Fruit fly (Drosophila melanogaster) whole organism, wandering third instar larva: ENCODE measurements around the gene CG14445.
A peak's percentile ranks its signal among the peaks of the same experiment; 100 is the strongest.

Experiments
- Abd-B ChIP-seq: fragments of >200 bp; optimal IDR thresholded peaks from 2 replicates; lab custom pipeline; 2017; ENCODE audit warnings: missing biosample characterization, missing genetic modification characterization
- CG32264 ChIP-seq: fragments of 200-800 bp; sonication (Bioruptor generic); optimal IDR thresholded peaks from 2 replicates; lab custom pipeline; 2016; ENCODE audit warnings: missing biosample characterization, missing genetic modification characterization
- CG9705 ChIP-seq: fragments of 200-800 bp; sonication (Bioruptor generic); optimal IDR thresholded peaks from 2 replicates; lab custom pipeline; 2018; ENCODE audit warnings: missing biosample characterization, mild to moderate bottlenecking, missing genetic modification characterization
- CrebA ChIP-seq: fragments of 200-800 bp; sonication (Bioruptor generic); optimal IDR thresholded peaks from 2 replicates; lab custom pipeline; 2016; ENCODE audit warnings: missing biosample characterization, mild to moderate bottlenecking, missing genetic modification characterization, borderline replicate concordance
- Dif ChIP-seq: fragments of 200-275, 200-300 bp; sonication (Bioruptor generic); optimal IDR thresholded peaks from 2 replicates; lab custom pipeline; 2018; ENCODE audit warnings: missing biosample characterization, missing genetic modification characterization; ENCODE audit not compliant: partially characterized antibody
- GATAd ChIP-seq: sonication (Bioruptor generic); optimal IDR thresholded peaks from 2 replicates; lab custom pipeline; 2016; ENCODE audit warnings: missing biosample characterization, missing genetic modification characterization
- HLH106 ChIP-seq: fragments of 200-800 bp; optimal IDR thresholded peaks from 3 replicates; lab custom pipeline; 2019; ENCODE audit warnings: missing biosample characterization, mild to moderate bottlenecking, missing genetic modification characterization, moderate library complexity
- Hnf4 ChIP-seq: fragments of 200-800 bp; sonication (Bioruptor generic); optimal IDR thresholded peaks from 2 replicates; lab custom pipeline; 2016; ENCODE audit warnings: missing biosample characterization, mild to moderate bottlenecking, missing genetic modification characterization
- Hr83 ChIP-seq: fragments of 200-300 bp; sonication (Bioruptor generic); optimal IDR thresholded peaks from 2 replicates; lab custom pipeline; 2016; ENCODE audit warnings: missing biosample characterization, mild to moderate bottlenecking, missing genetic modification characterization, moderate library complexity; ENCODE audit not compliant: poor library complexity, severe bottlenecking
- Jra ChIP-seq: sonication (Bioruptor generic); optimal IDR thresholded peaks from 2 replicates; lab custom pipeline; 2016; ENCODE audit warnings: missing biosample characterization, missing genetic modification characterization
- N ChIP-seq: fragments of >200 bp; optimal IDR thresholded peaks from 2 replicates; lab custom pipeline; 2018; ENCODE audit warnings: missing biosample characterization, missing external identifiers, missing genetic modification characterization
- OdsH ChIP-seq: fragments of 200-800 bp; sonication (Bioruptor generic); optimal IDR thresholded peaks from 2 replicates; lab custom pipeline; 2016; ENCODE audit warnings: missing biosample characterization, mild to moderate bottlenecking, missing genetic modification characterization
- Vsx2 ChIP-seq: fragments of 200-300, 225-300 bp; sonication (Bioruptor generic); optimal IDR thresholded peaks from 2 replicates; lab custom pipeline; 2018; ENCODE audit warnings: missing biosample characterization, missing genetic modification characterization; ENCODE audit not compliant: partially characterized antibody
- br ChIP-seq: fragments of 200-800 bp; sonication (Bioruptor generic); optimal IDR thresholded peaks from 2 replicates; lab custom pipeline; 2016; ENCODE audit warnings: missing biosample characterization, missing genetic modification characterization
- brk ChIP-seq: fragments of 200-800 bp; sonication (Bioruptor generic); optimal IDR thresholded peaks from 2 replicates; lab custom pipeline; 2016; ENCODE audit warnings: missing biosample characterization, mild to moderate bottlenecking, missing genetic modification characterization
- dl ChIP-seq, 2 experiments: fragments of 175-275, 200-275 bp in 1 of 2; fragments of 200-275 bp in 1 of 2; sonication (Bioruptor generic); optimal IDR thresholded peaks; lab custom pipeline; 2018; ENCODE audit warnings: mild to moderate bottlenecking in 2 of 2, missing biosample characterization in 2 of 2, missing genetic modification characterization in 2 of 2, moderate library complexity in 2 of 2; ENCODE audit not compliant: partially characterized antibody in 2 of 2, insufficient read depth in 1 of 2
- dmrt93B ChIP-seq: fragments of 200-800 bp; sonication (Bioruptor generic); optimal IDR thresholded peaks from 2 replicates; lab custom pipeline; 2018; ENCODE audit warnings: missing biosample characterization, mild to moderate bottlenecking, missing genetic modification characterization
- dsf ChIP-seq: sonication (Bioruptor generic); optimal IDR thresholded peaks from 2 replicates; lab custom pipeline; 2016; ENCODE audit warnings: missing biosample characterization, missing genetic modification characterization, borderline replicate concordance
- foxo ChIP-seq, 2 experiments: fragments of 200-800 bp; sonication (Bioruptor generic); optimal IDR thresholded peaks; 2 replicates in 1 of 2; 3 replicates in 1 of 2; lab custom pipeline; 2016 to 2017; ENCODE audit warnings: missing biosample characterization in 2 of 2, missing genetic modification characterization in 2 of 2
- fru ChIP-seq: fragments of 200-800 bp; sonication (Bioruptor generic); optimal IDR thresholded peaks from 3 replicates; lab custom pipeline; 2016; ENCODE audit warnings: missing biosample characterization, mild to moderate bottlenecking, missing genetic modification characterization
- psq ChIP-seq: fragments of 200-800 bp; sonication (Bioruptor generic); optimal IDR thresholded peaks from 3 replicates; lab custom pipeline; 2017; ENCODE audit warnings: missing biosample characterization, mild to moderate bottlenecking, missing genetic modification characterization, moderate library complexity
- sage ChIP-seq: fragments of 200-800 bp; sonication (Bioruptor generic); optimal IDR thresholded peaks from 2 replicates; lab custom pipeline; 2016; ENCODE audit warnings: missing biosample characterization, mild to moderate bottlenecking, missing genetic modification characterization
- sv ChIP-seq: fragments of 200-800 bp; sonication (Bioruptor generic); optimal IDR thresholded peaks from 3 replicates; lab custom pipeline; 2016; ENCODE audit warnings: missing biosample characterization, missing genetic modification characterization
- tai ChIP-seq: sonication (Bioruptor generic); optimal IDR thresholded peaks from 2 replicates; lab custom pipeline; 2016; ENCODE audit warnings: missing biosample characterization, missing genetic modification characterization
- usp ChIP-seq: fragments of >200 bp; optimal IDR thresholded peaks from 2 replicates; lab custom pipeline; 2017; ENCODE audit warnings: missing biosample characterization, missing genetic modification characterization
- woc ChIP-seq: sonication (Bioruptor generic); optimal IDR thresholded peaks from 2 replicates; lab custom pipeline; 2016; ENCODE audit warnings: missing biosample characterization, mild to moderate bottlenecking, missing genetic modification characterization

CG14445 gene

dm6 chrX:6224225-6225190, 12.6 kb upstream of the CG14445 start, which contains the start of gene sqh (continued):
- TF ChIP-seq usp (GFP tag; lab: Kevin White, UChicago), result no peak
- peak; percentile 66 for TF ChIP-seq Hr83 (GFP tag; lab: Kevin White, UChicago)
- TF ChIP-seq brk (GFP tag; lab: Kevin White, UChicago), result peak; percentile 84
- TF ChIP-seq foxo (GFP tag; optimal IDR thresholded peaks at IDR 0.05; lab: Kevin White, UChicago), result peak in 1 of 2 experiments; percentile 91
- no peak for TF ChIP-seq dsf (GFP tag; lab: Kevin White, UChicago)
- TF ChIP-seq, all 38 proteins: peak for 25

dm6 chrX:6225472-6226049, 11.6 kb upstream of the CG14445 start, which contains the start of gene dtn:
TSS of gene dtn (plus strand) at chrX:6225647.
- TF ChIP-seq N (GFP tag; lab: Kevin White, UChicago) (peak; percentile 70), Dif (GFP tag; lab: Kevin White, UChicago) (no peak), tai (GFP tag; lab: Kevin White, UChicago) (no peak)

DNA sequence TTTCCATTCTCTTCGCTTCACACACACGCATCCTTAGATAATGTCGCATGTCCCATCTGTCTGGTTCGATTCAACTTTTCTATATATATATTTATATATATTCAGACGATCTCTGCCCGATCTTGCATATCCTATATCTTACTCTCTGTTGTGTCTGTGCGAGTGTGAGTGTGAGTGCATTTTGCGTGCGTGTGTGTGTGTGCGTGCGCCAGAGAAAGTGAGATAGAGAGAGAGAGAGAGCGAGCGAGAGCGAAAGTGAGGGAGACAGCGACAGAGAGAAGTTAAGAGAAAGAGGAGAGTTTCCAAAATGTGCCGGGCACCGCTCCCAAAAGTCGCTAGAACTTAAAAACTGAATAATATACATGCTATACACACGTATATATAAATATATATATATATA, 5.4 kb upstream of the CG14445 start:
- no peak for TF ChIP-seq foxo (GFP tag; optimal IDR thresholded peaks at IDR 0.05; lab: Kevin White, UChicago)
- TF ChIP-seq OdsH (GFP tag; lab: Kevin White, UChicago), result no peak
- TF ChIP-seq Vsx2 (GFP tag; lab: Kevin White, UChicago), result no peak
- TF ChIP-seq fru, result no peak
- TF ChIP-seq N (GFP tag; lab: Kevin White, UChicago), result no peak

DNA sequence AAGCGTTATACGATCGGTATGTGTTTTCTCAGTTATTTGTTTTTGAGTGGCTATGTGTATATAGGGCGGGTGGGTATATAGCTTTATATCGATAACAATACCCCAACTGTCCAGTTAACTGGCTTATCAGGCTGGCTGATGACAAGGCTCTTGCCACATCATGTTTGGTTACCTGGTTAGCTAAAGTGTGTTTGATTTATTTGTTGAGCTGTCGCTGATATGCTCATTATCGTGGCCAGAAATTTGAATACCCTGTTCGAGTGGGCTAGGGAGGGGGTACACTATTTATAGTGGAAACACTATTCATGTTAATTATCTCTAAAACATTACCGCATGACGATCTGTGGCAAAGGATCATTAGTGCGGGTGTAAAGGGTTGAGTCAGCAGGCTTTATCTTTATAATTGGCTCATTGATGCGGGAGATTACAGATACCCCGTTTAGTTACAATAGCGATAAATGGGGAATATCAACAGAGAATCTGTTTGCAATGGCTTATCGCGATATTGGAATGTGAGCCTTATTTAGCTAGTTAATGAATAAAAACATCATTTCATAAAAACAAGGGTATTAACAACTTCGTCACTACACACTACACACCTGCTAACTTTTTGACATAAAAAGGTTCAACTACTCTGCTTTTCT, 15.9 kb downstream of the CG14445 start:
- TF ChIP-seq br (GFP tag; lab: Kevin White, UChicago), result no peak
- no peak for TF ChIP-seq foxo (GFP tag; optimal IDR thresholded peaks at IDR 0.05; lab: Kevin White, UChicago)
- TF ChIP-seq psq (GFP tag; lab: Kevin White, UChicago), result no peak
- no peak for TF ChIP-seq N (GFP tag; lab: Kevin White, UChicago)
- TF ChIP-seq Jra (GFP tag; lab: Kevin White, UChicago), result no peak
- TF ChIP-seq Vsx2 (GFP tag; lab: Kevin White, UChicago), result no peak
- no peak for TF ChIP-seq sv (GFP tag; lab: Kevin White, UChicago)
- TF ChIP-seq dl (GFP tag; optimal IDR thresholded peaks at IDR 0.05; lab: Kevin White, UChicago; ENCODE audit: insufficient read depth in 1 of 2, partially characterized antibody in 2 of 2), result no peak
- no peak for TF ChIP-seq CG9705
- no peak for TF ChIP-seq CrebA (GFP tag; lab: Kevin White, UChicago)
- no peak for TF ChIP-seq GATAd (GFP tag; lab: Kevin White, UChicago)

DNA sequence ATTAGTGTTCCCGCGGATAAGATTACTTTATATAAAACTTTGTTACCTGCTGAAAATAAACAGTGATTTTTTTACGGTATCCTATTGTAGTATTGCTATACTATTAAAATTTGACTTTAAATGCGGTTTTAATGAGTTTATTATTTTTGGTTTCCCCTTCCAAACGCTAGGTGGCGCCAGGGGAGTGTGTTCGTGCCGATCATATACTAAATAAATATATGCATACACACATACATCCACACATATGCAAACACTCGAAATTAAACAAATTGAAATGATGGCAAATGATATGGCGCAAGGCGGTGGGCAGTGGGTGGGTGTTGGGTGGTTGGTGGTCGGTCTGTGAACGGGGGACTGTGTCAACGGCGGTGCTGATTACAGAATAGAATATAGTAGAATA, 16.6 kb downstream of the CG14445 start:
- no peak for TF ChIP-seq OdsH (GFP tag; lab: Kevin White, UChicago)
- TF ChIP-seq br (GFP tag; lab: Kevin White, UChicago), result no peak
- no peak for TF ChIP-seq Vsx2 (GFP tag; lab: Kevin White, UChicago)
- TF ChIP-seq sage (GFP tag; lab: Kevin White, UChicago), result no peak

DNA sequence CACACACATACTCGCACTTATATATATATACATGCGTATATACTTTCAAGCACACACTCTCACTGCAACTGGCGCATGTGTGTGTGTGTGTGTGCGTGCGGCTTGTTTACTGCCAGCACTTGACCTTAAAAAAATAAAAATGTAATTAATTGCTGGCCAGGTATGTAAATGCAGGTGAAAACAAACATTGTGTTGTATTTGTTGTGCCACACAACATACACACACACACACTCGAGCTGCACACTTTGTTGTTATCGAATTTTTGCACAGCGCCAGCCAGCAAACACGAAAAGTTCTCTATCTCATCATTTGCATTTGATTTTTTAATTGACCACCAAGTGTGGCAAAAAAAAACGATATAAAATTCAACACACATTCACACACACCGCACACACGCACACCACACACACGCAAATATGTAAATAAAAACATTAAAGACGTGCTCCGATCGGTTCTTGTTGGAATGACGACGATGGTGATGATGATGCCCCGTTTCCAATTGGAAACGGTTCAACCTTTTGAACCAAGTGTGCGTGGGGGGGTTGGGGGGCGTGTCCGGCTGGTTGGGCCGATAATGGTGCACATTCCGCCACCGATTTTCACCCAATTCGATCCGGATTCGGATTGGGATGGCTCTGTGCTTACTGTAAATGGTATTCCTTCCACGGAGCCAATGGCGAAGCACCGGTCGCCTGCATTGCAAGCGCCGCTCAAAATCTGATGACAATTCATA, 17.7 kb downstream of the CG14445 start:
- TF ChIP-seq psq (GFP tag; lab: Kevin White, UChicago), result no peak
- TF ChIP-seq tai (GFP tag; lab: Kevin White, UChicago), result no peak
- TF ChIP-seq CG32264 (GFP tag; lab: Kevin White, UChicago), result no peak
- TF ChIP-seq dmrt93B, result no peak
- TF ChIP-seq fru, result no peak
- no peak for TF ChIP-seq woc (GFP tag; lab: Kevin White, UChicago)
- TF ChIP-seq HLH106 (tag; lab: Kevin White, UChicago), result no peak
- TF ChIP-seq dl (GFP tag; optimal IDR thresholded peaks at IDR 0.05; lab: Kevin White, UChicago; ENCODE audit: insufficient read depth in 1 of 2, partially characterized antibody in 2 of 2), result no peak
- TF ChIP-seq N (GFP tag; lab: Kevin White, UChicago), result no peak
- no peak for TF ChIP-seq Hnf4 (GFP tag; lab: Kevin White, UChicago)
- no peak for TF ChIP-seq Hr83 (GFP tag; lab: Kevin White, UChicago)
- TF ChIP-seq OdsH (GFP tag; lab: Kevin White, UChicago), result no peak
- TF ChIP-seq br (GFP tag; lab: Kevin White, UChicago), result no peak
- no peak for TF ChIP-seq Abd-B (GFP tag; lab: Kevin White, UChicago)
- no peak for TF ChIP-seq CG9705
